Fruit fly (Drosophila melanogaster) whole organism, prepupa: ENCODE results near the gene CG7943.

Experiments
- Blimp-1 ChIP-seq: fragments of 200-800 bp; sonication (Bioruptor generic); optimal IDR thresholded peaks from 3 replicates; lab custom pipeline; 2017; ENCODE audit warnings: missing biosample characterization, missing genetic modification characterization, mild to moderate bottlenecking, moderate library complexity, missing genetic modification reagents
- CG10631 ChIP-seq: fragments of 200-800 bp; sonication (Bioruptor generic); optimal IDR thresholded peaks from 2 replicates; lab custom pipeline; 2016; ENCODE audit warnings: missing biosample characterization, missing genetic modification characterization
- CG11294 ChIP-seq: fragments of 200-800 bp; sonication (Bioruptor generic); IDR thresholded peaks from 2 replicates; pipeline ENCODE4 v1.3.6; 2022; ENCODE audit warnings: missing biosample characterization, missing genetic modification characterization
- CG15336 ChIP-seq: fragments of 200-800 bp; sonication (Bioruptor generic); IDR thresholded peaks from 2 replicates; pipeline ENCODE4 v1.3.6; 2022; ENCODE audit warnings: missing biosample characterization, missing genetic modification characterization
- CG1621 ChIP-seq: fragments of 200-800 bp; sonication (Bioruptor generic); optimal IDR thresholded peaks from 3 replicates; lab custom pipeline; 2018; ENCODE audit warnings: missing biosample characterization, mild to moderate bottlenecking, missing genetic modification characterization
- CG3032 ChIP-seq: fragments of 200-800 bp; optimal IDR thresholded peaks from 2 replicates; lab custom pipeline; 2019; ENCODE audit warnings: missing biosample characterization, mild to moderate bottlenecking, missing genetic modification characterization, moderate library complexity
- CG31627 ChIP-seq: fragments of 200-800 bp; sonication (Bioruptor generic); optimal IDR thresholded peaks from 3 replicates; lab custom pipeline; 2016; ENCODE audit warnings: missing biosample characterization, missing genetic modification characterization
- CG32006 ChIP-seq: fragments of 200-800 bp; sonication (Bioruptor generic); optimal IDR thresholded peaks from 3 replicates; lab custom pipeline; 2017; ENCODE audit warnings: missing biosample characterization, mild to moderate bottlenecking, missing genetic modification characterization
- CG34406 ChIP-seq: fragments of 200-800 bp; sonication (Bioruptor generic); optimal IDR thresholded peaks from 3 replicates; lab custom pipeline; 2016; ENCODE audit warnings: missing biosample characterization, missing genetic modification characterization
- CG3919 ChIP-seq: fragments of 200-800 bp; sonication (Bioruptor generic); optimal IDR thresholded peaks from 3 replicates; lab custom pipeline; 2016; ENCODE audit warnings: missing biosample characterization, missing genetic modification characterization
- CG4318 ChIP-seq: fragments of 200-800 bp; sonication (Bioruptor generic); optimal IDR thresholded peaks from 3 replicates; lab custom pipeline; 2017; ENCODE audit warnings: missing biosample characterization, mild to moderate bottlenecking, missing genetic modification characterization
- CG6163 ChIP-seq: fragments of 200-800 bp; sonication (Bioruptor generic); IDR thresholded peaks from 3 replicates; pipeline ENCODE4 v1.3.6; 2022; ENCODE audit warnings: missing biosample characterization, missing genetic modification characterization
- CG6276 ChIP-seq: fragments of 200-800 bp; sonication (Bioruptor generic); optimal IDR thresholded peaks from 2 replicates; lab custom pipeline; 2017; ENCODE audit warnings: missing biosample characterization, mild to moderate bottlenecking, missing genetic modification characterization
- CG6792 ChIP-seq: fragments of 200-800 bp; sonication (Bioruptor generic); optimal IDR thresholded peaks from 3 replicates; lab custom pipeline; 2016; ENCODE audit warnings: missing biosample characterization, missing genetic modification characterization
- CG6808 ChIP-seq: fragments of 200-800 bp; sonication (Bioruptor generic); optimal IDR thresholded peaks from 3 replicates; lab custom pipeline; 2017; ENCODE audit warnings: missing biosample characterization, missing genetic modification characterization, mild to moderate bottlenecking, moderate library complexity, missing genetic modification reagents
- CG7368 ChIP-seq: fragments of 200-800 bp; sonication (Bioruptor generic); optimal IDR thresholded peaks from 3 replicates; lab custom pipeline; 2016; ENCODE audit warnings: missing biosample characterization, missing genetic modification characterization
- CG8319 ChIP-seq: fragments of 200-800 bp; sonication (Bioruptor generic); optimal IDR thresholded peaks from 3 replicates; lab custom pipeline; 2016; ENCODE audit warnings: missing biosample characterization, missing genetic modification characterization
- CG8632 ChIP-seq: fragments of 200-800 bp; sonication (Bioruptor generic); optimal IDR thresholded peaks from 3 replicates; lab custom pipeline; 2016; ENCODE audit warnings: missing biosample characterization, missing genetic modification characterization
- CG9139 ChIP-seq: fragments of 200-800 bp; sonication (Bioruptor generic); optimal IDR thresholded peaks from 3 replicates; lab custom pipeline; 2017; ENCODE audit warnings: missing biosample characterization, mild to moderate bottlenecking, missing genetic modification characterization
- Eip78C ChIP-seq: fragments of 200-800 bp; sonication (Bioruptor generic); peaks from one replicate; lab custom pipeline; 2016; ENCODE audit warnings: missing biosample characterization, missing genetic modification characterization
- Eip93F ChIP-seq: fragments of 200-800 bp; sonication (Bioruptor generic); optimal IDR thresholded peaks from 2 replicates; lab custom pipeline; 2016; ENCODE audit warnings: missing biosample characterization, mild to moderate bottlenecking, missing genetic modification characterization
- Ets21C ChIP-seq: fragments of 200-800 bp; sonication (Bioruptor generic); optimal IDR thresholded peaks from 3 replicates; lab custom pipeline; 2016; ENCODE audit warnings: missing biosample characterization, missing genetic modification characterization
- Ets96B ChIP-seq: fragments of 200-800 bp; optimal IDR thresholded peaks from 2 replicates; lab custom pipeline; 2019; ENCODE audit warnings: missing biosample characterization, mild to moderate bottlenecking, missing genetic modification characterization, moderate library complexity
- Gug ChIP-seq: fragments of 200-800 bp; sonication (Bioruptor generic); IDR thresholded peaks from 2 replicates; pipeline ENCODE4 v1.3.6; 2022; ENCODE audit warnings: missing biosample characterization, missing genetic modification characterization
- Hr38 ChIP-seq: sonication (Bioruptor generic); optimal IDR thresholded peaks from 2 replicates; lab custom pipeline; 2016; ENCODE audit warnings: missing biosample characterization, missing genetic modification characterization
- Hr39 ChIP-seq: fragments of 200-800 bp; sonication (Bioruptor generic); optimal IDR thresholded peaks from 2 replicates; lab custom pipeline; 2016; ENCODE audit warnings: missing biosample characterization, missing genetic modification characterization
- Hr4 ChIP-seq: fragments of 200-800 bp; sonication (Bioruptor generic); optimal IDR thresholded peaks from 3 replicates; lab custom pipeline; 2016; ENCODE audit warnings: missing biosample characterization, missing genetic modification characterization
- Lpt ChIP-seq: fragments of 200-800 bp; sonication (Bioruptor generic); optimal IDR thresholded peaks from 3 replicates; lab custom pipeline; 2016; ENCODE audit warnings: missing biosample characterization, missing genetic modification characterization
- OdsH ChIP-seq: fragments of 200-800 bp; sonication (Bioruptor generic); optimal IDR thresholded peaks from 3 replicates; lab custom pipeline; 2016; ENCODE audit warnings: missing biosample characterization, missing genetic modification characterization
- Sox102F ChIP-seq: fragments of 200-800 bp; sonication (Bioruptor generic); optimal IDR thresholded peaks from 2 replicates; lab custom pipeline; 2016; ENCODE audit warnings: missing biosample characterization, mild to moderate bottlenecking, missing genetic modification characterization
- Sox14 ChIP-seq: fragments of 200-800 bp; sonication (Bioruptor generic); optimal IDR thresholded peaks from 3 replicates; lab custom pipeline; 2016; ENCODE audit warnings: missing biosample characterization, missing genetic modification characterization
- Sox15 ChIP-seq: fragments of 200-800 bp; sonication (Bioruptor generic); optimal IDR thresholded peaks from 3 replicates; lab custom pipeline; 2016; ENCODE audit warnings: missing biosample characterization, missing genetic modification characterization
- acj6 ChIP-seq: fragments of 200-800 bp; sonication (Bioruptor generic); optimal IDR thresholded peaks from 3 replicates; lab custom pipeline; 2016; ENCODE audit warnings: missing biosample characterization, missing genetic modification characterization
- cyc ChIP-seq: fragments of 200-800 bp; sonication (Bioruptor generic); optimal IDR thresholded peaks from 3 replicates; lab custom pipeline; 2016; ENCODE audit warnings: missing biosample characterization, missing genetic modification characterization
- dac ChIP-seq: fragments of 200-800 bp; sonication (Bioruptor generic); optimal IDR thresholded peaks from 2 replicates; lab custom pipeline; 2017; ENCODE audit warnings: missing biosample characterization, mild to moderate bottlenecking, missing genetic modification characterization
- dsx ChIP-seq: fragments of 200-800 bp; optimal IDR thresholded peaks from 3 replicates; lab custom pipeline; 2019; ENCODE audit warnings: missing biosample characterization, mild to moderate bottlenecking, missing genetic modification characterization, moderate library complexity; ENCODE audit not compliant: poor library complexity, severe bottlenecking
- eg ChIP-seq: fragments of 200-800 bp; sonication (Bioruptor generic); IDR thresholded peaks from 3 replicates; pipeline ENCODE4 v1.3.6; 2022; ENCODE audit warnings: missing biosample characterization, missing genetic modification characterization
- esn ChIP-seq: fragments of 200-800 bp; sonication (Bioruptor generic); optimal IDR thresholded peaks from 2 replicates; lab custom pipeline; 2016; ENCODE audit warnings: missing biosample characterization, mild to moderate bottlenecking, missing genetic modification characterization, moderate library complexity
- fd59A ChIP-seq: fragments of 200-800 bp; sonication (Bioruptor generic); optimal IDR thresholded peaks from 2 replicates; lab custom pipeline; 2017; ENCODE audit warnings: missing biosample characterization, mild to moderate bottlenecking, missing genetic modification characterization, missing genetic modification reagents
- fkh ChIP-seq: fragments of 200-800 bp; sonication (Bioruptor generic); optimal IDR thresholded peaks from 3 replicates; lab custom pipeline; 2017; ENCODE audit warnings: missing biosample characterization, mild to moderate bottlenecking, missing genetic modification characterization, moderate library complexity
- lz ChIP-seq: fragments of 200-800 bp; sonication (Bioruptor generic); optimal IDR thresholded peaks from 3 replicates; lab custom pipeline; 2016; ENCODE audit warnings: missing biosample characterization, missing genetic modification characterization
- net ChIP-seq: fragments of 200-800 bp; sonication (Bioruptor generic); optimal IDR thresholded peaks from 3 replicates; lab custom pipeline; 2016; ENCODE audit warnings: missing biosample characterization, missing genetic modification characterization
- pdm3 ChIP-seq: fragments of 200-800 bp; sonication (Bioruptor generic); optimal IDR thresholded peaks from 3 replicates; lab custom pipeline; 2016; ENCODE audit warnings: missing biosample characterization, missing genetic modification characterization
- salr ChIP-seq, 2 experiments: fragments of 200-800 bp; sonication (Bioruptor generic); optimal IDR thresholded peaks; 3 replicates each; lab custom pipeline; 2016 to 2018; ENCODE audit warnings: missing biosample characterization in 2 of 2, missing genetic modification characterization in 2 of 2, mild to moderate bottlenecking in 1 of 2
- spab ChIP-seq: fragments of 200-800 bp; sonication (Bioruptor generic); optimal IDR thresholded peaks from 2 replicates; lab custom pipeline; 2017; ENCODE audit warnings: missing biosample characterization, mild to moderate bottlenecking, missing genetic modification characterization, missing genetic modification reagents
- ss ChIP-seq, 2 experiments: fragments of 200-800 bp; sonication (Bioruptor generic); optimal IDR thresholded peaks; 2 replicates in 1 of 2; 3 replicates in 1 of 2; lab custom pipeline; 2017 to 2018; ENCODE audit warnings: mild to moderate bottlenecking in 2 of 2, missing biosample characterization in 2 of 2, missing genetic modification characterization in 2 of 2, moderate library complexity in 1 of 2
- svp ChIP-seq: fragments of 200-800 bp; sonication (Bioruptor generic); peaks from one replicate; lab custom pipeline; 2016; ENCODE audit warnings: missing biosample characterization, missing genetic modification characterization
- vri ChIP-seq: fragments of 200-800 bp; sonication (Bioruptor generic); optimal IDR thresholded peaks from 3 replicates; lab custom pipeline; 2016; ENCODE audit warnings: missing biosample characterization, mild to moderate bottlenecking, missing genetic modification characterization

Gene CG7943

dm6 chr3R:30076088-30076487 lies 29.8 kb downstream of the CG7943 start (continued):
- TF ChIP-seq salr (GFP tag; optimal IDR thresholded peaks at IDR 0.05; lab: Kevin White, UChicago) (peak; percentile 20 to 53), CG10631 (peak; percentile 71), CG8319 (GFP tag; lab: Kevin White, UChicago) (peak; percentile 31), OdsH (peak; percentile 72), Sox14 (GFP tag; lab: Kevin White, UChicago) (peak; percentile 64), esn (peak; percentile 69), CG6808 (GFP tag; lab: Kevin White, UChicago) (peak; percentile 35), Hr4 (GFP tag; lab: Kevin White, UChicago) (peak; percentile 86), CG8632 (GFP tag; lab: Kevin White, UChicago) (peak; percentile 62), Hr39 (GFP tag; lab: Kevin White, UChicago) (peak; percentile 70), fd59A (peak; percentile 46), lz (GFP tag; lab: Kevin White, UChicago) (peak; percentile 72)

DNA sequence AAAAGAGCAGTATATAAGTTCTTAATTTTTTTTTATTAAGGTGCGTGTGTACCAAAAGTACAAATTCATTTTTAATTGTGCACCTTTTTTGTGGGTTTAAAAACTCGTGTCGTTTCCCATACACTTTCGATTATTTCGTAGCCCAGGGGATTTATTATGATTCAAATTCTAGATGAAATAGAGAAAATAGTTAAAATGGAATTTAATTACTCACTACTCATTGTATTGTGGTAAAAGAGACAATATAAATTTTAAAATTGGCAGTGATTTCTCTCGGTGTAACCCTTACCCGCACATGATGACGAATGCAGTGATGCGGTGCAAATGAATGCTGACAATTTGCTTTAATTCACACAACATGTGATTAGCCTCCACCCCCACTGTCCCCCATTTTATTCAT lies 36.9 kb downstream of the CG7943 start:
- no peak for TF ChIP-seq CG6163 (GFP tag; lab: Robert Waterston, UW)
- no peak for TF ChIP-seq fkh (GFP tag; lab: Kevin White, UChicago)
- no peak for TF ChIP-seq CG6808 (GFP tag; lab: Kevin White, UChicago)
- peak; percentile 13 for TF ChIP-seq CG8632 (GFP tag; lab: Kevin White, UChicago)
- peak; percentile 17 for TF ChIP-seq CG32006
- TF ChIP-seq eg (GFP tag; lab: Robert Waterston, UW), result 0 out of 3 replicates have a peak, but pooled peaks have one; percentile 42
- no peak for TF ChIP-seq net (GFP tag; lab: Kevin White, UChicago)
- TF ChIP-seq Eip93F (GFP tag; lab: Kevin White, UChicago), result no peak
- TF ChIP-seq CG8319 (GFP tag; lab: Kevin White, UChicago), result no peak
- TF ChIP-seq spab (GFP tag; lab: Kevin White, UChicago), result no peak
- no peak for TF ChIP-seq dac (GFP tag; lab: Kevin White, UChicago)
- no peak for TF ChIP-seq Gug
- TF ChIP-seq CG3919, result peak; percentile 32
- no peak for TF ChIP-seq Ets96B
- no peak for TF ChIP-seq ss (GFP tag; optimal IDR thresholded peaks at IDR 0.05; lab: Kevin White, UChicago)
- TF ChIP-seq Sox102F (GFP tag; lab: Kevin White, UChicago), result peak; percentile 23
- TF ChIP-seq pdm3 (GFP tag; lab: Kevin White, UChicago), result peak; percentile 11
- no peak for TF ChIP-seq fd59A
- peak; percentile 16 for TF ChIP-seq Sox14 (GFP tag; lab: Kevin White, UChicago)
- TF ChIP-seq Blimp-1 (GFP tag; lab: Kevin White, UChicago), result no peak
- TF ChIP-seq lz (GFP tag; lab: Kevin White, UChicago), result peak; percentile 32
- no peak for TF ChIP-seq vri (GFP tag; lab: Kevin White, UChicago)
- TF ChIP-seq CG34406 (GFP tag; lab: Kevin White, UChicago), result peak; percentile 14
- peak; percentile 69 for TF ChIP-seq Eip78C (GFP tag; lab: Kevin White, UChicago)
- peak; percentile 63 for TF ChIP-seq CG31627 (GFP tag; lab: Kevin White, UChicago)
- no peak for TF ChIP-seq CG9139
- peak; percentile 55 for TF ChIP-seq cyc
- TF ChIP-seq CG4318 (GFP tag; lab: Kevin White, UChicago), result no peak
- TF ChIP-seq Sox15 (GFP tag; lab: Kevin White, UChicago), result no peak
- TF ChIP-seq esn, result peak; percentile 50
- TF ChIP-seq CG1621, result no peak
- no peak for TF ChIP-seq CG3032
- TF ChIP-seq Hr39 (GFP tag; lab: Kevin White, UChicago), result peak; percentile 61
- no peak for TF ChIP-seq salr (GFP tag; optimal IDR thresholded peaks at IDR 0.05; lab: Kevin White, UChicago)
- TF ChIP-seq Hr4 (GFP tag; lab: Kevin White, UChicago), result peak; percentile 15
- no peak for TF ChIP-seq CG7368 (GFP tag; lab: Kevin White, UChicago)
- no peak; the same call in 1 of the 2 replicates for TF ChIP-seq CG11294 (GFP tag; lab: Robert Waterston, UW)
- peak; percentile 22 for TF ChIP-seq Ets21C (GFP tag; lab: Kevin White, UChicago)
- no peak for TF ChIP-seq Hr38 (GFP tag; lab: Kevin White, UChicago)
- TF ChIP-seq CG6276 (GFP tag; lab: Kevin White, UChicago), result no peak
- no peak for TF ChIP-seq CG10631
- no peak for TF ChIP-seq dsx
- no peak for TF ChIP-seq CG15336
- TF ChIP-seq acj6, result peak; percentile 8
- TF ChIP-seq svp (GFP tag; lab: Kevin White, UChicago), result peak; percentile 70
- no peak for TF ChIP-seq CG6792 (GFP tag; lab: Kevin White, UChicago)
- no peak for TF ChIP-seq Lpt (GFP tag; lab: Kevin White, UChicago)
